Worm (Caenorhabditis elegans): ENCODE data around the gene dmsr-10.

The dmsr-10 gene

DNA sequence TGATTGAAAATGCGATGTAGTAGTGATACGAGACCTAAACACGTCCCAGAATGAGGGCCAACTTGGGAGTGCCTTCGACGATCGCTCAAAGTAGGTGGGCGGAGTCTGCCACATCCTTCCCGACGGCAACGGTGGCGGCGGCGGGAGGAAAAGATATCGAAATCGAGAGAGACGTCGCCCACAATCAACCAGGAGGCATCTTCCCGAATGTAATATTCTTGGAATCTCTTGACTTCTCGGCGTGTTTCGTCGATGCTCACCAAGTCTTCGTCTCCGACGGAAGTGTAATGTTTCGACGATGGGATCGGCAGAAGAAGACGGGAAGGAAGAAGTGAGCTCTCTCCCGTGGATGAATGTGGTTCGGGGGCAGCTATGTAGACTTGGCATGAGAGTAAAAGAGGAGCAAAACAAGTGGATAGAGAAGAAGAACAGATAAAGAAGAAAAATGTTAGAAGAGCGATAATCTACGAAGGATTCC, 33.3 kb downstream of the dmsr-10 start, which contains the start of the genes T25F10.1 and clik-1:
TSS of gene T25F10.1 (plus strand) at position 51 of the 478 bp plus-strand sequence.
TSS of gene clik-1 (minus strand) at position 281 of the 478 bp plus-strand sequence.
- TF ChIP-seq blmp-1 (tag; optimal IDR thresholded peaks at IDR 0.05) (no peak), lin-14 (GFP tag; optimal IDR thresholded peaks at IDR 0.05) (peak; percentile 83), fkh-4 (tag; optimal IDR thresholded peaks at IDR 0.05; ENCODE audit: borderline replicate concordance) (peak; percentile 22), nhr-84 (tag; optimal IDR thresholded peaks at IDR 0.05) (no peak), nhr-85 (tag) (peak; percentile 35), lin-39 (tag; optimal IDR thresholded peaks at IDR 0.05) (no peak), nhr-47 (tag; optimal IDR thresholded peaks at IDR 0.05) (no peak), xbp-1 (tag; optimal IDR thresholded peaks at IDR 0.05) (no peak), nhr-28 (tag; optimal IDR thresholded peaks at IDR 0.05) (no peak), rnt-1 (tag; optimal IDR thresholded peaks at IDR 0.05) (peak; percentile 76), pag-3 (tag; optimal IDR thresholded peaks at IDR 0.05; ENCODE audit: borderline replicate concordance, insufficient read depth) (peak; percentile 97), nhr-71 (tag; optimal IDR thresholded peaks at IDR 0.05) (peak; percentile 80), sup-37 (GFP tag; optimal IDR thresholded peaks at IDR 0.05) (peak; percentile 46), irx-1 (tag; optimal IDR thresholded peaks at IDR 0.05) (no peak), unc-130 (tag; optimal IDR thresholded peaks at IDR 0.05) (peak; percentile 54), ceh-82 (tag; optimal IDR thresholded peaks at IDR 0.05) (no peak), nhr-20 (tag; optimal IDR thresholded peaks at IDR 0.05) (peak; percentile 17), hpl-2 (GFP tag; optimal IDR thresholded peaks at IDR 0.05) (no peak), snu-23 (GFP tag; optimal IDR thresholded peaks at IDR 0.05) (peak; percentile 49), efl-1 (optimal IDR thresholded peaks at IDR 0.05) (no peak), efl-1 (GFP tag; optimal IDR thresholded peaks at IDR 0.05 in 1 of 2) (peak in 1 of 2 experiments; percentile 11), lir-3 (tag; optimal IDR thresholded peaks at IDR 0.05; ENCODE audit: poor library complexity) (no peak), dsc-1 (tag; optimal IDR thresholded peaks at IDR 0.05) (peak; percentile 63), hlh-4 (tag; optimal IDR thresholded peaks at IDR 0.05) (no peak), nhr-12 (tag; optimal IDR thresholded peaks at IDR 0.05) (no peak), unc-98 (GFP tag; IDR thresholded peaks at IDR 0.05) (no peak), mef-2 (tag; optimal IDR thresholded peaks at IDR 0.05) (no peak), nhr-19 (GFP tag; conservative IDR thresholded peaks at IDR 0.05) (peak; percentile 52), unc-62 (GFP tag; optimal IDR thresholded peaks at IDR 0.05) (no peak), alr-1 (tag; optimal IDR thresholded peaks at IDR 0.05; ENCODE audit: borderline replicate concordance) (no peak), nhr-90 (tag; optimal IDR thresholded peaks at IDR 0.05; ENCODE audit: poor library complexity) (no peak), lsy-2 (tag; optimal IDR thresholded peaks at IDR 0.05) (peak in 1 of 2 experiments; percentile 28), mep-1 (tag; optimal IDR thresholded peaks at IDR 0.05) (peak; percentile 13), unc-86 (tag; optimal IDR thresholded peaks at IDR 0.05) (no peak), C34B4.2 (tag; optimal IDR thresholded peaks at IDR 0.05) (no peak), ama-1 (optimal IDR thresholded peaks at IDR 0.05) (no peak)

DNA sequence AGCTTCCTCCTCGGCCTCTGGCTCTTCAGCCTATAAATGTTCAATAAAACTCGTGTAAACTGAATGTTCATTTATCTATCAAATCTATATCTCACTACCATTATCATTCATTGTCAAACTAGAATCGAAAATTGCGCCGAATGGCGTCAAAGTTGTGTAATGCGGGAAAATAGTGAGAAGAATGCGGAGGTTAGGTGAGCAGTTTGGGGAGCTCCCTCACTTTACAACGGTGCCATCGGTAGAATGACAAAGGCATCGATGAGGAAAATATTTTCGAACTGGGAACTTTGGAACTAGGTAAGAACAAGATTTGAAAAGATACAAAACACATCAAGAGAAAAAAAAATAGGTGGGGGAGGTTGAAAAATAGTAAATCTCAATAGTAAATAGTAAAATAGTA, 34.2 kb downstream of the dmsr-10 start:
- TF ChIP-seq lin-13 (GFP tag; optimal IDR thresholded peaks at IDR 0.05) = no peak
- peak; percentile 64 for TF ChIP-seq lin-14 (GFP tag; optimal IDR thresholded peaks at IDR 0.05)
- TF ChIP-seq tlp-1 (tag; optimal IDR thresholded peaks at IDR 0.05) = no peak
- peak; percentile 52 for TF ChIP-seq rnt-1 (tag; optimal IDR thresholded peaks at IDR 0.05)
- no peak for TF ChIP-seq jun-1 (tag; optimal IDR thresholded peaks at IDR 0.05)
- no peak for TF ChIP-seq mef-2 (tag; optimal IDR thresholded peaks at IDR 0.05)
- TF ChIP-seq elt-3 (tag; optimal IDR thresholded peaks at IDR 0.05) = no peak
- no peak for TF ChIP-seq dpl-1 (GFP tag; optimal IDR thresholded peaks at IDR 0.05)
- TF ChIP-seq alr-1 (tag; optimal IDR thresholded peaks at IDR 0.05; ENCODE audit: borderline replicate concordance) = no peak
- TF ChIP-seq lin-15B (tag; optimal IDR thresholded peaks at IDR 0.05) = no peak
- TF ChIP-seq vab-15 (tag; optimal IDR thresholded peaks at IDR 0.05) = no peak
- TF ChIP-seq fkh-8 (tag; optimal IDR thresholded peaks at IDR 0.05) = no peak
- TF ChIP-seq lin-35 (GFP tag; optimal IDR thresholded peaks at IDR 0.05) = no peak
- no peak for TF ChIP-seq ama-1 (optimal IDR thresholded peaks at IDR 0.05)
- no peak for TF ChIP-seq ztf-11 (tag; optimal IDR thresholded peaks at IDR 0.05)
- no peak for TF ChIP-seq fkh-10 (GFP tag; optimal IDR thresholded peaks at IDR 0.05)
- no peak for TF ChIP-seq mdl-1 (tag; optimal IDR thresholded peaks at IDR 0.05)
- TF ChIP-seq aha-1 (tag; optimal IDR thresholded peaks at IDR 0.05) = no peak
- peak; percentile 99 for TF ChIP-seq pag-3 (tag; optimal IDR thresholded peaks at IDR 0.05; ENCODE audit: borderline replicate concordance, insufficient read depth)
- TF ChIP-seq unc-130 (tag; optimal IDR thresholded peaks at IDR 0.05) = no peak
- TF ChIP-seq xbp-1 (tag; optimal IDR thresholded peaks at IDR 0.05) = no peak
- TF ChIP-seq ceh-8 (GFP tag; optimal IDR thresholded peaks at IDR 0.05) = no peak
- TF ChIP-seq zip-4 (GFP tag; optimal IDR thresholded peaks at IDR 0.05) = no peak
- TF ChIP-seq snu-23 (GFP tag; optimal IDR thresholded peaks at IDR 0.05) = no peak
- no peak for TF ChIP-seq ceh-82 (tag; optimal IDR thresholded peaks at IDR 0.05)
